Fruit fly (Drosophila melanogaster): ENCODE results near the gene CG10654.

CG10654 gene

DNA sequence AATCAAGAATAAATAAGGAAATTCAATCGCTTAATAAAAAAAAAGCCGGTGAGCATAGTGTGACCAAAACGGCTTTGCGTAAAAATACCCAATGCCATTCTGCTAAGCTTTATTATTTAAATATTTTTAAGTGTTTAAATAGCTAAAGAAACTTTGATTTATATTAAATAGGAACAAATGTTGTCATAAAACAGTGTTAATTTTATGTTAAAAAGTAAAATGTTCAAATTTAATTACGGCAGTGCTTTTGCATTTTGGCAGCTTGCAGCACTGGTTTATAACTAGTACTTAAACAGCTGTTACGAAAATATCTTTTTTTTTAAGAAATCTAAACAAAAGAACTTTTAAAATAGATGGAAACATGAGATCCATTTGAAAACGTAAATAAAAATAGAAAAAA, 6.4 kb downstream of the CG10654 start, which contains the start of the genes CG10638 and CG10681:
TSS of gene CG10638 (minus strand) at position 63 of the 400 bp plus-strand sequence.
TSS of gene CG10681 (plus strand) at position 265 of the 400 bp plus-strand sequence.
- peak; percentile 44 for TF ChIP-seq br (GFP tag; optimal IDR thresholded peaks at IDR 0.05)
- TF ChIP-seq Dfd (GFP tag; optimal IDR thresholded peaks at IDR 0.05): no peak
- no peak for TF ChIP-seq dmrt93B (GFP tag; optimal IDR thresholded peaks at IDR 0.05)
- TF ChIP-seq Hnf4 (GFP tag; optimal IDR thresholded peaks at IDR 0.05): peak; percentile 79
- TF ChIP-seq CG9705 (GFP tag; optimal IDR thresholded peaks at IDR 0.05): no peak
- TF ChIP-seq fru (GFP tag; optimal IDR thresholded peaks at IDR 0.05): peak; percentile 59
- no peak for TF ChIP-seq Hr78 (GFP tag; optimal IDR thresholded peaks at IDR 0.05)
- TF ChIP-seq OdsH (GFP tag; optimal IDR thresholded peaks at IDR 0.05): peak; percentile 40
- no peak for TF ChIP-seq N (GFP tag; optimal IDR thresholded peaks at IDR 0.05)
- no peak for TF ChIP-seq dl (GFP tag; optimal IDR thresholded peaks at IDR 0.05; ENCODE audit: insufficient read depth in 1 of 2, partially characterized antibody in 2 of 2)
- no peak for TF ChIP-seq Vsx2 (GFP tag; optimal IDR thresholded peaks at IDR 0.05; ENCODE audit: partially characterized antibody)
- TF ChIP-seq ey (GFP tag; optimal IDR thresholded peaks at IDR 0.05): peak; percentile 40
- TF ChIP-seq woc (GFP tag; optimal IDR thresholded peaks at IDR 0.05): peak; percentile 31
- no peak for TF ChIP-seq usp (GFP tag; optimal IDR thresholded peaks at IDR 0.05)
- TF ChIP-seq Dif (GFP tag; optimal IDR thresholded peaks at IDR 0.05; ENCODE audit: partially characterized antibody): no peak
- TF ChIP-seq Myc (optimal IDR thresholded peaks at IDR 0.05): peak; percentile 1
- no peak for TF ChIP-seq tai (GFP tag; optimal IDR thresholded peaks at IDR 0.05)
- TF ChIP-seq dsf (GFP tag; optimal IDR thresholded peaks at IDR 0.05; ENCODE audit: borderline replicate concordance): peak; percentile 61
- TF ChIP-seq lola (GFP tag; optimal IDR thresholded peaks at IDR 0.05): no peak
- TF ChIP-seq h (GFP tag; optimal IDR thresholded peaks at IDR 0.05): peak; percentile 73
- TF ChIP-seq brk (GFP tag; optimal IDR thresholded peaks at IDR 0.05): no peak
- TF ChIP-seq sage (GFP tag; optimal IDR thresholded peaks at IDR 0.05): peak; percentile 83
- peak; percentile 6 for TF ChIP-seq psq (GFP tag; optimal IDR thresholded peaks at IDR 0.05)
- peak; percentile 47 for TF ChIP-seq HLH106 (tag; optimal IDR thresholded peaks at IDR 0.05)
- TF ChIP-seq jim (GFP tag; optimal IDR thresholded peaks at IDR 0.05): no peak
- TF ChIP-seq rgr (GFP tag; optimal IDR thresholded peaks at IDR 0.05): peak; percentile 65
- no peak for TF ChIP-seq GATAd (GFP tag; optimal IDR thresholded peaks at IDR 0.05)
- peak; percentile 8 for TF ChIP-seq Hr83 (GFP tag; optimal IDR thresholded peaks at IDR 0.05; ENCODE audit: poor library complexity, severe bottlenecking)
- peak; percentile 58 for TF ChIP-seq sv (GFP tag; optimal IDR thresholded peaks at IDR 0.05)
- no peak for TF ChIP-seq pan (optimal IDR thresholded peaks at IDR 0.05)
- TF ChIP-seq Mio (GFP tag; optimal IDR thresholded peaks at IDR 0.05): no peak
- TF ChIP-seq Sp1 (GFP tag; optimal IDR thresholded peaks at IDR 0.05): peak; percentile 45
- peak in 1 of 2 experiments; percentile 68 for TF ChIP-seq foxo (GFP tag; optimal IDR thresholded peaks at IDR 0.05)
- peak; percentile 77 for TF ChIP-seq Jra (GFP tag; optimal IDR thresholded peaks at IDR 0.05)
- no peak for TF ChIP-seq Rel (GFP tag; optimal IDR thresholded peaks at IDR 0.05)
- TF ChIP-seq Rel (tag; optimal IDR thresholded peaks at IDR 0.05): peak; percentile 55
- peak; percentile 41 for TF ChIP-seq CG32264 (GFP tag; optimal IDR thresholded peaks at IDR 0.05)
- TF ChIP-seq CrebA (GFP tag; optimal IDR thresholded peaks at IDR 0.05; ENCODE audit: borderline replicate concordance): no peak
- no peak for TF ChIP-seq Abd-B (GFP tag; optimal IDR thresholded peaks at IDR 0.05)

DNA sequence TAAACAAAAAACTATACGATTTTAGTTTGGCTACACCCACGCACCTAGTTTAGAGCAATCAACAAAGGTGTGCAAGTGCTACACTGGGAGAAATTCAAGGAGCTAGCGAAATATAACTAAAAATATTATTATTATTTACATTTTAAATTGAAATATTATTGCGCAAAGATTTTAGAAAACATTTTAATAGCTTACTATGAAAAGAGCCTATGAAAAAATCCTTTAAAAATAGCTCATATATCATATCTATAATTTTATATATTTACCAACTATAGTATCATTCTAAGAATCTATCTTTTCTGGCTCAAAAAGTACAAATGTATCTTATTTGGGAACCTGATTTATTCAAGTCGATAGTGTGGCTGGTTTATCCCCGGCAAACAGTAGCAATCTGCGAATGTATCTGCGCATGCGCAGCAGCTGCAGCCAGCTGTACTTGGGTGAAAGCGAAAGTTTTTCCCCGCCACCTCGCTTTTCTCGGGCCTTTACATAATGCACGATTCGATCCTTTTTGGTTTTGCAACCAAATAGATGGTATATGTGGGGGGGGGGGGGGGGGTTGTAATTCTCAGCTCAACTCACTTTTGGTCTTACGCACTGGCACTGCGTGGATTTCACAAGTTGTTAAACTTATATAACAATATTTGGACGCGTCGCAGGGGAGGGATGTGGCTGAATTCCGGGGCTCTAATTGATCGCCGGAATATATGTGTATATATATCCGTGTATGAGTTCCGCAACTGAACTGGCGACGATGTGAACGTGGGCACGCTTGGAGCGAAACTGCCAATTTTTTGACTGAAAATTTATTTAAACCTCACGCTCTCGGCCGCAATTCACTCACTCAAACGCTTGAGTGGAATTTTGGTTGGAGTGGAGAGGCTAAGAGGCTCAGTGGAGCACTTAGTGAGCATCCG, 11.0 kb downstream of the CG10654 start, which contains the start of gene CG10657:
TSS of gene CG10657 (minus strand) at position 789 of the 917 bp plus-strand sequence.
- TF ChIP-seq Jra (GFP tag; optimal IDR thresholded peaks at IDR 0.05): no peak
- TF ChIP-seq Vsx2 (GFP tag; optimal IDR thresholded peaks at IDR 0.05; ENCODE audit: partially characterized antibody): peak; percentile 46
- peak; percentile 14 for TF ChIP-seq Sp1 (GFP tag; optimal IDR thresholded peaks at IDR 0.05)
- no peak for TF ChIP-seq Mio (GFP tag; optimal IDR thresholded peaks at IDR 0.05)
- TF ChIP-seq h (GFP tag; optimal IDR thresholded peaks at IDR 0.05): no peak
- no peak for TF ChIP-seq Rel (GFP tag; optimal IDR thresholded peaks at IDR 0.05)
- peak; percentile 39 for TF ChIP-seq Rel (tag; optimal IDR thresholded peaks at IDR 0.05)
- no peak for TF ChIP-seq fru (GFP tag; optimal IDR thresholded peaks at IDR 0.05)

Data from whole organism, wandering third instar larva.